Comparison of ENCODE assay signal across 1 fruit fly cellular context in genomic region chr3R:9926856-9927822, dm6.
A peak's percentile ranks its signal among the peaks of the same experiment; 100 is the strongest.
TF ChIP-seq lines count a peak whose summit lies in the region.

No protein-coding gene starts in this region.

TF ChIP-seq in whole organism, embryonic, 481 proteins besides CTCF, POLR2A, EP300 and RAD21 (continued from another document):
- TF ChIP-seq CG15479 (GFP tag; optimal IDR thresholded peaks at IDR 0.05; lab: Kevin White, UChicago): peak; percentile 85
- TF ChIP-seq hth (optimal IDR thresholded peaks at IDR 0.05; lab: Kevin White, UChicago): no peak
- 0 out of 4 replicates have a peak, but pooled peaks have one; percentile 28 for TF ChIP-seq chinmo (GFP tag; IDR thresholded peaks at IDR 0.05; lab: Robert Waterston, UW; ENCODE audit: partially characterized antibody)
